Worm (Caenorhabditis elegans) whole organism, L4 larva: Measurements from ENCODE around the gene ver-3.

Experiments used
- ama-1 ChIP-seq: fragments of 150-350 bp; optimal IDR thresholded peaks from 2 replicates; lab custom pipeline; 2014; ENCODE audit warnings: inconsistent platforms, mixed read lengths
- ces-1 ChIP-seq: fragments of 150-350 bp; sonication (generic microtip); optimal IDR thresholded peaks from 4 replicates; lab custom pipeline; 2014; ENCODE audit warnings: missing biosample characterization, missing genetic modification reagents, missing genetic modification characterization
- egl-27 ChIP-seq: sonication (generic microtip); optimal IDR thresholded peaks from 3 replicates; lab custom pipeline; 2017; ENCODE audit warnings: missing biosample characterization, missing genetic modification reagents, missing genetic modification characterization
- lin-13 ChIP-seq: fragments of 150-350 bp; optimal IDR thresholded peaks from 2 replicates; lab custom pipeline; 2014; ENCODE audit warnings: missing biosample characterization, missing genetic modification reagents, missing genetic modification characterization
- mep-1 ChIP-seq: fragments of 150-350 bp; sonication (generic microtip); optimal IDR thresholded peaks from 3 replicates; lab custom pipeline; 2014; ENCODE audit warnings: missing biosample characterization, missing genetic modification characterization
- nhr-28 ChIP-seq: fragments of 150-350 bp; optimal IDR thresholded peaks from 2 replicates; lab custom pipeline; 2014; ENCODE audit warnings: missing biosample characterization, missing genetic modification characterization

ce11 chrX:10953834-10954233 is 38.4 kb upstream of the ver-3 start, which contains the start of gene pbo-4:
- TF ChIP-seq nhr-28 (tag; lab: Kevin White, UChicago), result no peak
- no peak for TF ChIP-seq egl-27 (tag; lab: Kevin White, UChicago)
- TF ChIP-seq ces-1 (GFP tag; lab: Kevin White, UChicago), result no peak
- no peak for TF ChIP-seq mep-1 (tag; lab: Kevin White, UChicago)
- no peak for TF ChIP-seq ama-1
- TF ChIP-seq lin-13 (GFP tag; lab: Kevin White, UChicago), result no peak
